Worm (Caenorhabditis elegans) whole organism, L1 larva: ENCODE data around the gene W08G11.3.

Experiments
- C16A3.4 ChIP-seq: fragments of 150-350 bp; optimal IDR thresholded peaks from 2 replicates; lab custom pipeline; 2014; ENCODE audit warnings: missing biosample characterization, missing genetic modification characterization
- F16B12.6 ChIP-seq: fragments of 150-350 bp; optimal IDR thresholded peaks from 2 replicates; lab custom pipeline; 2014; ENCODE audit warnings: missing biosample characterization, missing genetic modification characterization
- Y116A8C.19 ChIP-seq: sonication (generic microtip); optimal IDR thresholded peaks from 2 replicates; lab custom pipeline; 2016; ENCODE audit warnings: missing compliant biosample characterization, missing genetic modification characterization, borderline replicate concordance
- aha-1 ChIP-seq: fragments of 150-350 bp; optimal IDR thresholded peaks from 2 replicates; lab custom pipeline; 2014; ENCODE audit warnings: missing biosample characterization, missing genetic modification characterization
- alr-1 ChIP-seq: fragments of 200-800 bp; sonication (Bioruptor generic); optimal IDR thresholded peaks from 2 replicates; lab custom pipeline; 2018; ENCODE audit warnings: borderline replicate concordance, mild to moderate bottlenecking, missing genetic modification characterization, missing compliant biosample characterization
- ceh-8 ChIP-seq: fragments of 200-800 bp; sonication (Bioruptor generic); optimal IDR thresholded peaks from 2 replicates; lab custom pipeline; 2018; ENCODE audit warnings: mild to moderate bottlenecking, missing genetic modification characterization, moderate library complexity, missing compliant biosample characterization
- ceh-88 ChIP-seq: fragments of 200-800 bp; sonication (Bioruptor generic); IDR thresholded peaks from 2 replicates; pipeline ENCODE4 v1.3.6; 2022; ENCODE audit warnings: missing genetic modification characterization, missing compliant biosample characterization
- ces-1 ChIP-seq: fragments of 150-350 bp; optimal IDR thresholded peaks from 2 replicates; lab custom pipeline; 2014; ENCODE audit warnings: missing biosample characterization, missing genetic modification reagents, missing genetic modification characterization
- dpl-1 ChIP-seq, 3 experiments: fragments of 150-350 bp in 2 of 3; sonication (generic microtip) in 1 of 3; optimal IDR thresholded peaks; 2 replicates each; lab custom pipeline; 2014 to 2017; ENCODE audit warnings: missing biosample characterization in 3 of 3, missing genetic modification characterization in 3 of 3, missing genetic modification reagents in 3 of 3
- egl-13 ChIP-seq: sonication (generic microtip); optimal IDR thresholded peaks from 2 replicates; lab custom pipeline; 2016; ENCODE audit warnings: missing genotype, missing genetic modification reagents, missing genetic modification characterization, missing compliant biosample characterization
- egl-27 ChIP-seq, 2 experiments: fragments of 150-350 bp in 1 of 2; sonication (generic microtip); optimal IDR thresholded peaks; 3 replicates each; lab custom pipeline; 2017 to 2018; ENCODE audit warnings: missing biosample characterization in 2 of 2, missing genetic modification characterization in 2 of 2, missing genetic modification reagents in 2 of 2
- fkh-4 ChIP-seq: sonication (generic microtip); optimal IDR thresholded peaks from 2 replicates; lab custom pipeline; 2016; ENCODE audit warnings: missing compliant biosample characterization, missing genetic modification characterization, borderline replicate concordance
- hlh-17 ChIP-seq: fragments of 200-800 bp; sonication (Bioruptor generic); optimal IDR thresholded peaks from 2 replicates; lab custom pipeline; 2018; ENCODE audit warnings: missing genetic modification characterization, mild to moderate bottlenecking, missing compliant biosample characterization, moderate library complexity, borderline replicate concordance
- hlh-4 ChIP-seq: sonication (generic microtip); optimal IDR thresholded peaks from 2 replicates; lab custom pipeline; 2016; ENCODE audit warnings: mild to moderate bottlenecking, missing genetic modification characterization, missing compliant biosample characterization
- hpl-2 ChIP-seq: fragments of 150-350 bp; optimal IDR thresholded peaks from 2 replicates; lab custom pipeline; 2014; ENCODE audit warnings: missing biosample characterization, missing genetic modification reagents, missing genetic modification characterization
- irx-1 ChIP-seq: sonication (generic microtip); optimal IDR thresholded peaks from 2 replicates; lab custom pipeline; 2016; ENCODE audit warnings: missing genetic modification characterization, missing compliant biosample characterization
- isw-1 ChIP-seq: fragments of 200-800 bp; sonication (Bioruptor generic); IDR thresholded peaks from 2 replicates; pipeline ENCODE4 v1.3.6; 2022; ENCODE audit warnings: missing genetic modification characterization, missing compliant biosample characterization
- jun-1 ChIP-seq: fragments of 150-350 bp; optimal IDR thresholded peaks from 2 replicates; lab custom pipeline; 2014; ENCODE audit warnings: missing biosample characterization, missing genetic modification reagents, missing genetic modification characterization
- lin-13 ChIP-seq: fragments of 150-350 bp; optimal IDR thresholded peaks from 2 replicates; lab custom pipeline; 2014; ENCODE audit warnings: missing biosample characterization, missing genetic modification reagents, missing genetic modification characterization
- lin-35 ChIP-seq, 2 experiments: fragments of 150-350 bp; optimal IDR thresholded peaks; 2 replicates each; lab custom pipeline; 2014; ENCODE audit warnings: missing biosample characterization in 2 of 2, missing genetic modification characterization in 2 of 2, missing genetic modification reagents in 2 of 2
- mdl-1 ChIP-seq, 2 experiments: fragments of 150-350 bp; optimal IDR thresholded peaks; 2 replicates each; lab custom pipeline; 2014 to 2017; ENCODE audit warnings: missing biosample characterization in 2 of 2, missing genetic modification characterization in 2 of 2, inconsistent platforms in 1 of 2
- mep-1 ChIP-seq: fragments of 150-350 bp; optimal IDR thresholded peaks from 2 replicates; lab custom pipeline; 2014; ENCODE audit warnings: missing biosample characterization, missing genetic modification characterization
- nhr-11 ChIP-seq: fragments of 150-350 bp; optimal IDR thresholded peaks from 2 replicates; lab custom pipeline; 2014; ENCODE audit warnings: missing biosample characterization, missing genetic modification characterization
- nhr-19 ChIP-seq: fragments of 200-800 bp; sonication (Bioruptor generic); conservative IDR thresholded peaks from 2 replicates; pipeline ENCODE4 v1.3.6; 2022; ENCODE audit warnings: missing genetic modification characterization, missing compliant biosample characterization
- nhr-237 ChIP-seq: fragments of 150-350 bp; optimal IDR thresholded peaks from 2 replicates; lab custom pipeline; 2014; ENCODE audit warnings: missing biosample characterization, missing genetic modification characterization
- nhr-71 ChIP-seq: sonication (generic microtip); optimal IDR thresholded peaks from 2 replicates; lab custom pipeline; 2016; ENCODE audit warnings: mild to moderate bottlenecking, missing genetic modification characterization, moderate library complexity, missing compliant biosample characterization
- nhr-77 ChIP-seq: fragments of 150-350 bp; optimal IDR thresholded peaks from 2 replicates; lab custom pipeline; 2014; ENCODE audit warnings: missing biosample characterization, missing genetic modification characterization
- nhr-84 ChIP-seq: sonication (generic microtip); optimal IDR thresholded peaks from 2 replicates; lab custom pipeline; 2017; ENCODE audit warnings: missing biosample characterization, missing genetic modification characterization
- nhr-90 ChIP-seq: sonication (generic microtip); optimal IDR thresholded peaks from 2 replicates; lab custom pipeline; 2016; ENCODE audit warnings: mild to moderate bottlenecking, missing genetic modification characterization, missing compliant biosample characterization; ENCODE audit not compliant: poor library complexity
- pag-3 ChIP-seq: sonication (generic microtip); optimal IDR thresholded peaks from 2 replicates; lab custom pipeline; 2017; ENCODE audit warnings: missing genetic modification characterization, mild to moderate bottlenecking, missing compliant biosample characterization, antibody characterized with exemption, borderline replicate concordance; ENCODE audit not compliant: insufficient read depth
- pqm-1 ChIP-seq: sonication (generic microtip); optimal IDR thresholded peaks from 3 replicates; lab custom pipeline; 2017; ENCODE audit warnings: missing biosample characterization, missing genetic modification characterization
- snpc-4 ChIP-seq: fragments of 150-350 bp; optimal IDR thresholded peaks from 2 replicates; lab custom pipeline; 2014; ENCODE audit warnings: missing biosample characterization, missing genetic modification characterization
- sptf-1 ChIP-seq: fragments of 150-350 bp; optimal IDR thresholded peaks from 2 replicates; lab custom pipeline; 2014; ENCODE audit warnings: missing biosample characterization, missing genetic modification characterization
- swsn-7 ChIP-seq: sonication (generic microtip); optimal IDR thresholded peaks from 2 replicates; lab custom pipeline; 2016; ENCODE audit warnings: missing genetic modification characterization, missing compliant biosample characterization
- unc-130 ChIP-seq: fragments of 150-350 bp; optimal IDR thresholded peaks from 2 replicates; lab custom pipeline; 2017; ENCODE audit warnings: missing biosample characterization, missing genetic modification characterization, inconsistent platforms
- unc-30 ChIP-seq: sonication (generic microtip); optimal IDR thresholded peaks from 2 replicates; lab custom pipeline; 2017; ENCODE audit warnings: missing biosample characterization, missing genetic modification characterization
- zag-1 ChIP-seq: fragments of 150-350 bp; optimal IDR thresholded peaks from 2 replicates; lab custom pipeline; 2014; ENCODE audit warnings: missing biosample characterization, missing genetic modification characterization
- ztf-11 ChIP-seq, 2 experiments: sonication (generic microtip); optimal IDR thresholded peaks; 2 replicates each; lab custom pipeline; 2016 to 2017; ENCODE audit warnings: missing genetic modification characterization in 2 of 2, missing biosample characterization in 1 of 2, missing compliant biosample characterization in 1 of 2
- ztf-4 ChIP-seq: fragments of 150-350 bp; optimal IDR thresholded peaks from 2 replicates; lab custom pipeline; 2014; ENCODE audit warnings: missing biosample characterization, missing genetic modification characterization

Gene W08G11.3

ce11 chrV:16370039-16370438, 2.6 kb downstream of the W08G11.3 start (continued):
- TF ChIP-seq zag-1 (tag; lab: Kevin White, UChicago) (no peak), swsn-7 (tag; lab: Kevin White, UChicago) (peak; percentile 76), Y116A8C.19 (tag; lab: Kevin White, UChicago) (no peak)

- TF ChIP-seq nhr-237 (no peak), lin-35 (GFP tag; optimal IDR thresholded peaks at IDR 0.05; lab: Kevin White, UChicago) (no peak), lin-13 (GFP tag; lab: Kevin White, UChicago) (no peak), mdl-1 (tag; optimal IDR thresholded peaks at IDR 0.05; lab: Kevin White, UChicago) (no peak), egl-13 (tag; lab: Kevin White, UChicago) (no peak), nhr-90 (tag; lab: Kevin White, UChicago) (no peak), nhr-84 (tag; lab: Kevin White, UChicago) (no peak), sptf-1 (tag; lab: Kevin White, UChicago) (no peak), egl-27 (tag; optimal IDR thresholded peaks at IDR 0.05; lab: Kevin White, UChicago) (no peak), fkh-4 (no peak), pqm-1 (tag; lab: Kevin White, UChicago) (no peak), ztf-11 (tag; optimal IDR thresholded peaks at IDR 0.05; lab: Kevin White, UChicago) (no peak), nhr-11 (tag; lab: Kevin White, UChicago) (no peak), isw-1 (GFP tag; lab: Robert Waterston, UW) (no peak), alr-1 (tag; lab: Kevin White, UChicago) (no peak), nhr-19 (no peak)
Measured at ce11 chrV:16374676-16375075, 7.2 kb downstream of the W08G11.3 start, which contains the start of gene srv-34. TSS of gene srv-34 (minus strand) at chrV:16374776.

ce11 chrV:16376430-16376948, 9.0 kb downstream of the W08G11.3 start:
- no peak for TF ChIP-seq hlh-17 (GFP tag; lab: Kevin White, UChicago)
- TF ChIP-seq ces-1, result no peak
- TF ChIP-seq nhr-237, result no peak
- TF ChIP-seq F16B12.6, result no peak
- no peak for TF ChIP-seq nhr-90 (tag; lab: Kevin White, UChicago)
- no peak for TF ChIP-seq aha-1
- no peak for TF ChIP-seq hpl-2 (GFP tag; lab: Kevin White, UChicago)
- TF ChIP-seq pag-3, result no peak
- no peak for TF ChIP-seq jun-1 (tag; lab: Kevin White, UChicago)
- no peak for TF ChIP-seq nhr-77 (tag; lab: Kevin White, UChicago)
- no peak for TF ChIP-seq sptf-1 (tag; lab: Kevin White, UChicago)
- TF ChIP-seq mep-1 (tag; lab: Kevin White, UChicago), result no peak
- TF ChIP-seq unc-130 (tag; lab: Kevin White, UChicago), result no peak
- no peak for TF ChIP-seq ceh-88 (GFP tag; lab: Robert Waterston, UW)
- TF ChIP-seq ztf-4, result no peak
- no peak for TF ChIP-seq irx-1 (tag; lab: Kevin White, UChicago)
- TF ChIP-seq hlh-4 (tag; lab: Kevin White, UChicago), result no peak
- no peak for TF ChIP-seq C16A3.4
- no peak for TF ChIP-seq ceh-8 (GFP tag; lab: Kevin White, UChicago)
- TF ChIP-seq snpc-4, result no peak

ce11 chrV:16377188-16377587, 9.7 kb downstream of the W08G11.3 start:
- TF ChIP-seq unc-30 (tag; lab: Kevin White, UChicago), result no peak
- TF ChIP-seq swsn-7 (tag; lab: Kevin White, UChicago), result no peak
- TF ChIP-seq dpl-1 (GFP tag; optimal IDR thresholded peaks at IDR 0.05; lab: Kevin White, UChicago), result no peak
- TF ChIP-seq nhr-71 (tag; lab: Kevin White, UChicago), result no peak
- TF ChIP-seq isw-1 (GFP tag; lab: Robert Waterston, UW), result no peak
- no peak for TF ChIP-seq ceh-8 (GFP tag; lab: Kevin White, UChicago)
- TF ChIP-seq nhr-19, result no peak
- TF ChIP-seq, all 84 proteins: peak for 0
